Worm (Caenorhabditis elegans) whole organism, L4 larva: Measurements from ENCODE around the gene snb-1.

Experiments
- Y48G9A.11 ChIP-seq: fragments of 200-800 bp; sonication (Bioruptor generic); IDR thresholded peaks from 2 replicates; pipeline ENCODE4 v1.3.6; 2022; ENCODE audit warnings: missing genetic modification reagents, missing genetic modification characterization, missing compliant biosample characterization
- Y75B8A.6 ChIP-seq: fragments of 200-800 bp; sonication (Bioruptor generic); IDR thresholded peaks from 2 replicates; pipeline ENCODE4 v1.3.6; 2022; ENCODE audit warnings: missing genetic modification reagents, missing genetic modification characterization, missing compliant biosample characterization
- aha-1 ChIP-seq: fragments of 150-350 bp; peaks from one replicate; lab custom pipeline; 2014; ENCODE audit warnings: missing biosample characterization, missing genetic modification characterization
- aly-2 ChIP-seq: sonication (generic microtip); optimal IDR thresholded peaks from 2 replicates; lab custom pipeline; 2018; ENCODE audit warnings: missing biosample characterization, missing genetic modification characterization
- ama-1 ChIP-seq: fragments of 150-350 bp; optimal IDR thresholded peaks from 2 replicates; lab custom pipeline; 2014; ENCODE audit warnings: inconsistent platforms, mixed read lengths
- arid-1 ChIP-seq: fragments of 200-800 bp; sonication (Bioruptor generic); conservative IDR thresholded peaks from 2 replicates; pipeline ENCODE4 v1.3.6; 2022; ENCODE audit warnings: missing genetic modification reagents, missing genetic modification characterization, missing compliant biosample characterization
- ceh-20 ChIP-seq: fragments of 200-800 bp; sonication (Bioruptor generic); IDR thresholded peaks from 2 replicates; pipeline ENCODE4 v1.3.6; 2022; ENCODE audit warnings: missing genetic modification reagents, missing genetic modification characterization, missing compliant biosample characterization
- ceh-44 ChIP-seq: fragments of 200-800 bp; sonication (Bioruptor generic); IDR thresholded peaks from 2 replicates; pipeline ENCODE4 v1.3.6; 2022; ENCODE audit warnings: missing genetic modification reagents, missing genetic modification characterization, missing compliant biosample characterization
- ceh-62 ChIP-seq: sonication (generic microtip); optimal IDR thresholded peaks from 2 replicates; lab custom pipeline; 2017; ENCODE audit warnings: missing biosample characterization, missing genetic modification characterization
- ces-1 ChIP-seq: fragments of 150-350 bp; sonication (generic microtip); optimal IDR thresholded peaks from 4 replicates; lab custom pipeline; 2014; ENCODE audit warnings: missing biosample characterization, missing genetic modification reagents, missing genetic modification characterization
- ctbp-1 ChIP-seq: fragments of 200-800 bp; sonication (Bioruptor generic); IDR thresholded peaks from 2 replicates; pipeline ENCODE4 v1.3.6; 2022; ENCODE audit warnings: missing genetic modification reagents, missing genetic modification characterization, missing compliant biosample characterization
- daf-12 ChIP-seq: fragments of 150-350 bp; optimal IDR thresholded peaks from 2 replicates; lab custom pipeline; 2014; ENCODE audit warnings: missing biosample characterization, missing genetic modification reagents, missing genetic modification characterization
- daf-16 ChIP-seq, 3 experiments: sonication (generic microtip); optimal IDR thresholded peaks; 2 replicates each; lab custom pipeline; 2016 to 2017; ENCODE audit warnings: missing genetic modification characterization in 3 of 3, missing genetic modification reagents in 3 of 3, mild to moderate bottlenecking in 2 of 3, missing compliant biosample characterization in 2 of 3, missing biosample characterization in 1 of 3, moderate library complexity in 1 of 3
- daf-8 ChIP-seq: fragments of 200-800 bp; sonication (Bioruptor generic); IDR thresholded peaks from 2 replicates; pipeline ENCODE4 v1.3.6; 2022; ENCODE audit warnings: missing genetic modification characterization, missing compliant biosample characterization
- dmd-6 ChIP-seq: fragments of 200-800 bp; sonication (Bioruptor generic); IDR thresholded peaks from 2 replicates; pipeline ENCODE4 v1.3.6; 2022; ENCODE audit warnings: missing genetic modification reagents, missing genetic modification characterization, missing compliant biosample characterization
- dmd-8 ChIP-seq: fragments of 200-800 bp; sonication (Bioruptor generic); IDR thresholded peaks from 2 replicates; pipeline ENCODE4 v1.3.6; 2022; ENCODE audit warnings: missing genetic modification characterization, missing compliant biosample characterization
- egl-43 ChIP-seq: fragments of 200-800 bp; sonication (Bioruptor generic); IDR thresholded peaks from 2 replicates; pipeline ENCODE4 v1.3.6; 2022; ENCODE audit warnings: missing genetic modification reagents, missing genetic modification characterization, missing compliant biosample characterization
- fos-1 ChIP-seq: fragments of 150-350 bp; optimal IDR thresholded peaks from 2 replicates; lab custom pipeline; 2014; ENCODE audit warnings: missing biosample characterization, missing genetic modification characterization
- gei-8 ChIP-seq: fragments of 200-800 bp; sonication (Bioruptor generic); optimal IDR thresholded peaks from 2 replicates; lab custom pipeline; 2018; ENCODE audit warnings: mild to moderate bottlenecking, missing genetic modification characterization, missing compliant biosample characterization
- hif-1 ChIP-seq, 2 experiments: sonication (generic microtip); optimal IDR thresholded peaks; 2 replicates each; lab custom pipeline; 2016 to 2017; ENCODE audit warnings: missing compliant biosample characterization in 2 of 2, missing genetic modification characterization in 2 of 2, missing genetic modification reagents in 2 of 2, missing genotype in 2 of 2, mild to moderate bottlenecking in 1 of 2
- hlh-30 ChIP-seq: sonication (generic microtip); optimal IDR thresholded peaks from 2 replicates; lab custom pipeline; 2017; ENCODE audit warnings: antibody characterized with exemption, mild to moderate bottlenecking, missing genetic modification characterization, missing compliant biosample characterization; ENCODE audit not compliant: insufficient read depth
- jun-1 ChIP-seq: fragments of 150-350 bp; optimal IDR thresholded peaks from 2 replicates; lab custom pipeline; 2014; ENCODE audit warnings: missing biosample characterization, missing genetic modification reagents, missing genetic modification characterization
- lin-1 ChIP-seq: fragments of 200-800 bp; sonication (Bioruptor generic); IDR thresholded peaks from 2 replicates; pipeline ENCODE4 v1.3.6; 2022; ENCODE audit warnings: missing genetic modification reagents, missing genetic modification characterization, missing compliant biosample characterization
- lin-39 ChIP-seq: fragments of 150-350 bp; optimal IDR thresholded peaks from 2 replicates; lab custom pipeline; 2014; ENCODE audit warnings: missing biosample characterization, missing genetic modification reagents, missing genetic modification characterization
- lir-3 ChIP-seq: sonication (generic microtip); optimal IDR thresholded peaks from 2 replicates; lab custom pipeline; 2016; ENCODE audit warnings: mild to moderate bottlenecking, missing genetic modification characterization, missing compliant biosample characterization
- mxl-3 ChIP-seq: fragments of 200-800 bp; sonication (Bioruptor generic); optimal IDR thresholded peaks from 2 replicates; lab custom pipeline; 2018; ENCODE audit warnings: mild to moderate bottlenecking, missing genetic modification characterization, missing compliant biosample characterization
- nhr-102 ChIP-seq: sonication (generic microtip); optimal IDR thresholded peaks from 2 replicates; lab custom pipeline; 2016; ENCODE audit warnings: mild to moderate bottlenecking, missing genetic modification characterization, moderate library complexity, missing compliant biosample characterization
- nhr-111 ChIP-seq: fragments of 200-800 bp; sonication (Bioruptor generic); optimal IDR thresholded peaks from 2 replicates; lab custom pipeline; 2018; ENCODE audit warnings: mild to moderate bottlenecking, missing genetic modification characterization, missing compliant biosample characterization
- nhr-25 ChIP-seq: sonication (generic microtip); optimal IDR thresholded peaks from 2 replicates; lab custom pipeline; 2017; ENCODE audit warnings: missing genetic modification characterization, mild to moderate bottlenecking, missing compliant biosample characterization, antibody characterized with exemption, moderate library complexity, borderline replicate concordance; ENCODE audit not compliant: insufficient read depth
- nhr-28 ChIP-seq: fragments of 150-350 bp; optimal IDR thresholded peaks from 2 replicates; lab custom pipeline; 2014; ENCODE audit warnings: missing biosample characterization, missing genetic modification characterization
- nhr-41 ChIP-seq: fragments of 200-800 bp; sonication (Bioruptor generic); IDR thresholded peaks from 2 replicates; pipeline ENCODE4 v1.3.6; 2022; ENCODE audit warnings: missing genetic modification reagents, missing genetic modification characterization, missing compliant biosample characterization
- nhr-76 ChIP-seq: fragments of 150-350 bp; optimal IDR thresholded peaks from 2 replicates; lab custom pipeline; 2014; ENCODE audit warnings: missing biosample characterization, missing genetic modification characterization
- pha-4 ChIP-seq, 2 experiments: fragments of 150-350 bp in 1 of 2; fragments of 200-800 bp in 1 of 2; sonication (Bioruptor generic) in 1 of 2; IDR thresholded peaks in 1 of 2; optimal IDR thresholded peaks in 1 of 2; 2 replicates each; pipeline versions ENCODE4 v1.3.6 to Lab custom; 2014 to 2022; ENCODE audit warnings: missing genetic modification characterization in 2 of 2, missing genetic modification reagents in 2 of 2, missing biosample characterization in 1 of 2, missing compliant biosample characterization in 1 of 2
- pqm-1 ChIP-seq: sonication (generic microtip); optimal IDR thresholded peaks from 2 replicates; lab custom pipeline; 2017; ENCODE audit warnings: missing biosample characterization, missing genetic modification characterization
- saeg-2 ChIP-seq: fragments of 200-800 bp; sonication (Bioruptor generic); IDR thresholded peaks from 2 replicates; pipeline ENCODE4 v1.3.6; 2022; ENCODE audit warnings: missing genetic modification reagents, missing genetic modification characterization, missing compliant biosample characterization
- set-16 ChIP-seq: fragments of 200-800 bp; sonication (Bioruptor generic); IDR thresholded peaks from 2 replicates; pipeline ENCODE4 v1.3.6; 2022; ENCODE audit warnings: missing genetic modification reagents, missing genetic modification characterization, missing compliant biosample characterization
- snpc-1.2 ChIP-seq: fragments of 200-800 bp; sonication (Bioruptor generic); IDR thresholded peaks from 2 replicates; pipeline ENCODE4 v1.3.6; 2022; ENCODE audit warnings: missing genetic modification reagents, missing genetic modification characterization, missing compliant biosample characterization
- tag-97 ChIP-seq: fragments of 200-800 bp; sonication (Bioruptor generic); IDR thresholded peaks from 2 replicates; pipeline ENCODE4 v1.3.6; 2022; ENCODE audit warnings: missing genetic modification characterization, missing compliant biosample characterization
- tra-1 ChIP-seq: fragments of 200-800 bp; sonication (Bioruptor generic); IDR thresholded peaks from 2 replicates; pipeline ENCODE4 v1.3.6; 2022; ENCODE audit warnings: missing genetic modification reagents, missing genetic modification characterization, missing compliant biosample characterization
- unc-39 ChIP-seq: sonication (generic microtip); optimal IDR thresholded peaks from 2 replicates; lab custom pipeline; 2017; ENCODE audit warnings: missing biosample characterization, missing genetic modification characterization
- zag-1 ChIP-seq: fragments of 150-350 bp; optimal IDR thresholded peaks from 2 replicates; lab custom pipeline; 2014; ENCODE audit warnings: missing biosample characterization, missing genetic modification characterization
- zip-11 ChIP-seq: fragments of 200-800 bp; sonication (Bioruptor generic); IDR thresholded peaks from 2 replicates; pipeline ENCODE4 v1.3.6; 2022; ENCODE audit warnings: missing genetic modification characterization, missing compliant biosample characterization
- ztf-7 ChIP-seq: fragments of 150-350 bp; optimal IDR thresholded peaks from 2 replicates; lab custom pipeline; 2014; ENCODE audit warnings: missing biosample characterization, missing genetic modification characterization

Gene snb-1

DNA sequence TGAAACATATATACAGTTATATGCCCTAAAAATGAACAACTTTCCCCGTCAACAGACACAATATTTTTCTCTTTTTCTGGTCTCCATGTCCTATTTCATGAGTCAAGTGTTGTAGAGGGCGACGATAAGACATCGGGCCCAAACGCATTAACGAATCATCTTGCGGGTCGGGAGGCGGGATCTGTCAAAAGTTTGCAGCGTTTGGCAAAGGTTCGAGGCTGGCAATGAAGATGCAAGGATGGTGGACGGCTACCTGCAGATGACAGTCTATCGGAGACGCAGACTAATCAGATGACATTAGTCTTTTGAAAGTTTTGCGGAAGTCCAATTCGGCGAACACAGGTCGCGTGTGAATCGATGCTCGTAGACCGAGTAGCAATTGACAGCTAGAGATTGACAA lies 35.5 kb downstream of the snb-1 start:
- TF ChIP-seq lir-3 (tag; lab: Kevin White, UChicago) = no peak
- TF ChIP-seq arid-1 (GFP tag; lab: Robert Waterston, UW) = no peak
- no peak for TF ChIP-seq nhr-76
- TF ChIP-seq zip-11 (GFP tag; lab: Robert Waterston, UW) = no peak
- no peak for TF ChIP-seq pha-4 (GFP tag; IDR thresholded peaks at IDR 0.05; lab: Robert Waterston, UW)
- no peak for TF ChIP-seq pha-4 (tag; optimal IDR thresholded peaks at IDR 0.05; lab: Kevin White, UChicago)
- no peak for TF ChIP-seq ceh-44 (GFP tag; lab: Robert Waterston, UW)
- no peak for TF ChIP-seq daf-8 (GFP tag; lab: Robert Waterston, UW)
- TF ChIP-seq gei-8 = no peak
- TF ChIP-seq ama-1 (lab: Kevin White, UChicago) = no peak
- TF ChIP-seq mxl-3 (GFP tag; lab: Kevin White, UChicago) = no peak

DNA sequence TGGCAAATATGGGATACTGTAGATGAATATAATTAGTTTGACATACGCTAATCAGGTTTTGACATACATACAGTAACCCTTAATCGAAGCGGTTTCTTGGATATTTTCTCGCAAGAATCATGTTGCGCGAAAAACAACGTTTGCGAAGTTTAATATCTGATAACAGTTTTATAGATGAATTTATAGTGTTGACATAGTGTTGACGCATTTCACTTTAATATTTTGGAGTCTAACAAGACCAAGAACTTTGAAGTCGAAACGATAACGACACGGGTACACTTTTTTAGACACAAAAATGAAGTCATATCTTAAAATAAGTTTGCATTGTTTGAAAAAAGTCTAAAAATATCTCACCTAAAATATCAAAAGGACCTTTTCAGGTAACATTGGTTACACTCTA lies 40.0 kb downstream of the snb-1 start:
- TF ChIP-seq dmd-8 (no peak), nhr-111 (no peak), Y48G9A.11 (no peak), ama-1 (lab: Kevin White, UChicago) (no peak), nhr-28 (peak; percentile 95), Y75B8A.6 (GFP tag; lab: Robert Waterston, UW) (no peak), daf-12 (tag; lab: Kevin White, UChicago) (no peak), nhr-102 (no peak), nhr-41 (GFP tag; lab: Robert Waterston, UW) (no peak), saeg-2 (GFP tag; lab: Robert Waterston, UW) (no peak), egl-43 (no peak), ztf-7 (no peak), ces-1 (no peak), pqm-1 (peak; percentile 52), aha-1 (tag; lab: Kevin White, UChicago) (no peak), zag-1 (tag; lab: Kevin White, UChicago) (no peak), dmd-6 (GFP tag; lab: Robert Waterston, UW) (peak; percentile 46; the same call in 1 of the 2 replicates), ctbp-1 (no peak), fos-1 (tag; lab: Kevin White, UChicago) (no peak), hif-1 (tag; optimal IDR thresholded peaks at IDR 0.05; lab: Kevin White, UChicago) (no peak), tag-97 (GFP tag; lab: Robert Waterston, UW) (no peak), daf-8 (GFP tag; lab: Robert Waterston, UW) (no peak), snpc-1.2 (GFP tag; lab: Robert Waterston, UW) (no peak), nhr-25 (tag; lab: Kevin White, UChicago) (no peak), tra-1 (GFP tag; lab: Robert Waterston, UW) (no peak), unc-39 (no peak), hlh-30 (tag; lab: Kevin White, UChicago) (no peak), lin-1 (GFP tag; lab: Robert Waterston, UW) (no peak), lin-39 (no peak), ceh-62 (no peak), daf-16 (GFP tag; optimal IDR thresholded peaks at IDR 0.05; lab: Kevin White, UChicago) (no peak), daf-16 (tag; optimal IDR thresholded peaks at IDR 0.05; lab: Kevin White, UChicago) (peak; percentile 88), jun-1 (tag; lab: Kevin White, UChicago) (no peak)

DNA sequence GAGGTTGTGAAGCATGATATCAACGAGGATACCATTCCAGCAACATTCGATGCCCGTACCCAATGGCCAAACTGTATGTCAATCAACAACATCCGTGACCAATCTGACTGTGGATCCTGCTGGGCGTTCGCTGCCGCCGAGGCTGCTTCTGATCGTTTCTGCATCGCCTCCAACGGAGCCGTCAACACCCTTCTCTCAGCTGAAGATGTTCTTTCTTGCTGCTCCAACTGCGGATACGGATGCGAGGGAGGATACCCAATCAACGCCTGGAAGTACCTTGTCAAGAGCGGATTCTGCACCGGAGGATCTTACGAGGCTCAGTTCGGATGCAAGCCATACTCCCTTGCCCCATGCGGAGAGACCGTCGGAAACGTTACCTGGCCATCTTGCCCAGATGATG lies 41.3 kb downstream of the snb-1 start:
- no peak for TF ChIP-seq ceh-20 (GFP tag; lab: Robert Waterston, UW)
- peak; percentile 73 for TF ChIP-seq set-16 (GFP tag; lab: Robert Waterston, UW)
- TF ChIP-seq aly-2 (tag; lab: Kevin White, UChicago) = no peak
- TF ChIP-seq aha-1 (tag; lab: Kevin White, UChicago) = peak; percentile 74
